Worm (Caenorhabditis elegans) whole organism, mixed stage, embryonic: ENCODE measurements around the gene F57F4.1.

Source experiments
- M03D4.4 ChIP-seq: sonication (generic microtip); optimal IDR thresholded peaks from 2 replicates; lab custom pipeline; 2017; ENCODE audit warnings: mild to moderate bottlenecking, missing genetic modification characterization, missing compliant biosample characterization
- blmp-1 ChIP-seq: fragments of 150-350 bp; optimal IDR thresholded peaks from 2 replicates; lab custom pipeline; 2014; ENCODE audit warnings: missing biosample characterization, missing genetic modification characterization
- ceh-39 ChIP-seq: fragments of 150-350 bp; optimal IDR thresholded peaks from 2 replicates; lab custom pipeline; 2014; ENCODE audit warnings: missing biosample characterization, missing genetic modification characterization
- ces-1 ChIP-seq: fragments of 150-350 bp; optimal IDR thresholded peaks from 2 replicates; lab custom pipeline; 2014; ENCODE audit warnings: missing biosample characterization, missing genetic modification reagents, missing genetic modification characterization
- drap-1 ChIP-seq: fragments of 200-800 bp; sonication (Bioruptor generic); optimal IDR thresholded peaks from 3 replicates; lab custom pipeline; 2018; ENCODE audit warnings: mild to moderate bottlenecking, missing genetic modification characterization, missing compliant biosample characterization
- ham-2 ChIP-seq: fragments of 200-800 bp; sonication (Bioruptor generic); optimal IDR thresholded peaks from 2 replicates; lab custom pipeline; 2018; ENCODE audit warnings: mild to moderate bottlenecking, missing genetic modification characterization, missing compliant biosample characterization
- hlh-1 ChIP-seq: fragments of 150-350 bp; optimal IDR thresholded peaks from 2 replicates; lab custom pipeline; 2014; ENCODE audit warnings: missing biosample characterization, missing genetic modification reagents, missing genetic modification characterization
- lin-13 ChIP-seq: fragments of 150-350 bp; optimal IDR thresholded peaks from 2 replicates; lab custom pipeline; 2014; ENCODE audit warnings: missing biosample characterization, missing genetic modification characterization
- mab-5 ChIP-seq: fragments of 150-350 bp; optimal IDR thresholded peaks from 2 replicates; lab custom pipeline; 2014; ENCODE audit warnings: missing biosample characterization, missing genetic modification characterization
- nhr-2 ChIP-seq: fragments of 150-350 bp; optimal IDR thresholded peaks from 2 replicates; lab custom pipeline; 2014; ENCODE audit warnings: missing biosample characterization, missing genetic modification characterization
- nhr-237 ChIP-seq: fragments of 150-350 bp; optimal IDR thresholded peaks from 2 replicates; lab custom pipeline; 2014; ENCODE audit warnings: missing biosample characterization, missing genetic modification characterization
- nhr-28 ChIP-seq: fragments of 150-350 bp; optimal IDR thresholded peaks from 2 replicates; lab custom pipeline; 2014; ENCODE audit warnings: missing biosample characterization, missing genetic modification characterization
- pha-4 ChIP-seq: fragments of 150-350 bp; optimal IDR thresholded peaks from 2 replicates; lab custom pipeline; 2018; ENCODE audit warnings: missing biosample characterization, missing genetic modification reagents, missing genetic modification characterization
- tbx-8 ChIP-seq: fragments of 200-800 bp; sonication (Bioruptor generic); optimal IDR thresholded peaks from 2 replicates; lab custom pipeline; 2018; ENCODE audit warnings: mild to moderate bottlenecking, missing genetic modification characterization, moderate library complexity, missing compliant biosample characterization
- unc-120 ChIP-seq: sonication (generic microtip); optimal IDR thresholded peaks from 2 replicates; lab custom pipeline; 2017; ENCODE audit warnings: missing genetic modification characterization, missing compliant biosample characterization; ENCODE audit not compliant: poor library complexity, severe bottlenecking
- unc-62 ChIP-seq: fragments of 150-350 bp; optimal IDR thresholded peaks from 2 replicates; lab custom pipeline; 2014; ENCODE audit warnings: missing biosample characterization, missing genetic modification reagents, missing genetic modification characterization

F57F4.1 gene

DNA sequence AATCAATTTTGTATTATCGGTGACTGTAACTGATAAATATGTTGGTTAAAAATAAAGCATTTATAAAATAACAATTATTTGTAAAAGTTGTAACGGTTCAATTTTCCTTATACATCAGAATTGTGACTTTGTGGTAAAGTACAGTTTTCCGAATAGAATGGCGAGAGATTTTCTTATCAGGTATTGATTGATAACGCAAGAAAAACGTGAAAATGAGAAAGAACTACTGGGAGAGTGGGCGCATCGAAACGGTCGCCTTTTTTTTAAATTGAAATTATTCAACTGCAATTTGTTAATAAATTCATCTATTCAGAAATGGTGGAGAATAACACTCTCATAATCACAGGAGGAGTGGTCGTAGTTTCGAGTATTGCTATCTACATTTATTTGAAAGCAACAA is 46.1 kb downstream of the F57F4.1 start, which contains the start of gene hpo-19:
Gene hpo-19, plus strand, starts transcription at position 314 of the 400 bp plus-strand sequence.
- TF ChIP-seq nhr-237 (tag; lab: Kevin White, UChicago) (no peak), hlh-1 (tag; lab: Kevin White, UChicago) (no peak), nhr-28 (tag; lab: Kevin White, UChicago) (no peak), ces-1 (GFP tag; lab: Kevin White, UChicago) (no peak)

DNA sequence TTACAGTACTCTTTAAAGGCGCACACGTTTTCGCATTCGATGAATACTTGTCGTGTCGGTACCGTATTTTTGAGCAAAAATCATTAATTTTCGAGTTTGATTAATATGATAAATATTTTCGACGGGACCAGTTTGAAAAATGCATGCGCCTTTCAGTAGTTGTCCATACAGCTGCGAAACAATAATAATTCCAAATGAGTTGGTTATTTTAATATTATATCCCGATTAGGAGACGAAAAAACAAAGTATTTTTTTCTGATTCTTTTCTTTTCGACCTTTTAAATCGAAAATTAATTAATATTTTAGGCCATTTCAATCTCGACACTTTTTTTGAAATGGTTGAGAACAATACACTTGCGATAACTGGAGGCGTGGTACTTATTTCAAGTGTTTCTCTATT is 48.3 kb downstream of the F57F4.1 start, which contains the start of gene T05H4.4:
Gene T05H4.4, plus strand, starts transcription at position 301 of the 400 bp plus-strand sequence.
- no peak for TF ChIP-seq ham-2 (GFP tag; lab: Kevin White, UChicago)
- no peak for TF ChIP-seq pha-4 (tag; lab: Kevin White, UChicago)
- no peak for TF ChIP-seq lin-13 (tag; lab: Kevin White, UChicago)
- TF ChIP-seq mab-5 (tag; lab: Kevin White, UChicago), result no peak
- TF ChIP-seq tbx-8 (GFP tag; lab: Kevin White, UChicago), result no peak
- TF ChIP-seq nhr-2, result no peak
- TF ChIP-seq unc-120 (tag; lab: Kevin White, UChicago), result no peak

DNA sequence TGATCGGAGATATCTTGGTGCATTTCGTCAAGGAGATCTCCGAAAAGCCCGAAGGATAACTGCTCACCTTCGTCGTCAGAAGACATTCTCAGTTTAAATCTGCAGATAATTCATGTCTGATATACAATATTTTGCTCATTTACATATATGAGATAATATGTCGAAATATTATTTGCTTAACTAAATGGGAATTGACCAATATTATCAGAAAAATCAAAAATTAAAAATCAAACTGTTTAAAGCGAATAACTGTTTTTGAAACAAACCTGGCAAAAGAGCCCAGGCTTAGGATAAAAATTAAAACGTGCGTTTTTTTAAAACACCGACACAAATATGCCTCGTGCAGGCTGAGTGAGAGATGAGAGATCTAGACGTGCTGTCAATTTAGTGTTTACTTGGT is 51.4 kb downstream of the F57F4.1 start, which contains the start of gene T05H4.15:
Gene T05H4.15, minus strand, starts transcription at position 101 of the 400 bp plus-strand sequence.
- TF ChIP-seq ceh-39 (tag; lab: Kevin White, UChicago) (no peak), drap-1 (no peak), unc-62 (no peak), ces-1 (GFP tag; lab: Kevin White, UChicago) (no peak), nhr-237 (tag; lab: Kevin White, UChicago) (no peak)

DNA sequence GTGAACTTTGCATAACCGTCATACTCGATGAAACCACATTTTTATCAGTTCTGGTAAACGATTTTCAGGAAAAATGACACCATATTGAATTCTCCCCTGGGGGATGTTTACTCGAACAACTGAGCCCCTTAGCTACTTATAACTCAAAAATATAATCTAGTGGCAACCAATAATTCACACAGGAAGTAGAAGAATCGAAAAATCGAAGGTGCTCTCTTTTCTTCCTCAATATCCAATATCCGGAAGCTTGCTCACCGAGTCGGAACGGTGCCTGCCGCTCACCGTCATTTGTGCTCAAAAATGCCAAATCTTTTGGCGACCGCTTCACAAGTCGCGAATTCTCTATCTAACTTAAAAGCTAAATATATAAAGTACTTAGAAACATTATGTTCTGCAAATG is 51.8 kb downstream of the F57F4.1 start, which contains the start of gene T05H4.3:
Gene T05H4.3, plus strand, starts transcription at position 301 of the 400 bp plus-strand sequence.
- TF ChIP-seq tbx-8 (GFP tag; lab: Kevin White, UChicago) (no peak), blmp-1 (no peak), lin-13 (tag; lab: Kevin White, UChicago) (no peak), unc-120 (tag; lab: Kevin White, UChicago) (no peak), M03D4.4 (no peak)
